Worm (Caenorhabditis elegans) whole organism, late embryonic: ENCODE results near the gene ZK892.5.

Experiments
- K02D7.2 ChIP-seq: sonication (generic microtip); optimal IDR thresholded peaks from 2 replicates; lab custom pipeline; 2017; ENCODE audit warnings: mild to moderate bottlenecking, missing genetic modification characterization, missing compliant biosample characterization
- ceh-9 ChIP-seq: sonication (generic microtip); optimal IDR thresholded peaks from 2 replicates; lab custom pipeline; 2016; ENCODE audit warnings: mild to moderate bottlenecking, missing genetic modification characterization, inconsistent platforms, missing compliant biosample characterization
- che-1 ChIP-seq: sonication (generic microtip); optimal IDR thresholded peaks from 2 replicates; lab custom pipeline; 2016; ENCODE audit warnings: mild to moderate bottlenecking, missing genetic modification characterization, missing compliant biosample characterization
- elt-4 ChIP-seq: sonication (generic microtip); optimal IDR thresholded peaks from 2 replicates; lab custom pipeline; 2016; ENCODE audit warnings: missing genetic modification characterization, missing compliant biosample characterization
- fkh-6 ChIP-seq: sonication (generic microtip); optimal IDR thresholded peaks from 2 replicates; lab custom pipeline; 2016; ENCODE audit warnings: missing genetic modification characterization, missing compliant biosample characterization
- nhr-11 ChIP-seq: fragments of 150-350 bp; optimal IDR thresholded peaks from 2 replicates; lab custom pipeline; 2014; ENCODE audit warnings: missing biosample characterization, missing genetic modification characterization
- pax-1 ChIP-seq: fragments of 150-350 bp; optimal IDR thresholded peaks from 2 replicates; lab custom pipeline; 2014; ENCODE audit warnings: missing biosample characterization, missing genetic modification characterization
- pha-4 ChIP-seq: fragments of 150-350 bp; optimal IDR thresholded peaks from 2 replicates; lab custom pipeline; 2018; ENCODE audit warnings: missing biosample characterization, missing genetic modification reagents, missing genetic modification characterization
- tbx-2 ChIP-seq: sonication (generic microtip); optimal IDR thresholded peaks from 2 replicates; lab custom pipeline; 2016; ENCODE audit warnings: missing genetic modification characterization, missing compliant biosample characterization

DNA sequence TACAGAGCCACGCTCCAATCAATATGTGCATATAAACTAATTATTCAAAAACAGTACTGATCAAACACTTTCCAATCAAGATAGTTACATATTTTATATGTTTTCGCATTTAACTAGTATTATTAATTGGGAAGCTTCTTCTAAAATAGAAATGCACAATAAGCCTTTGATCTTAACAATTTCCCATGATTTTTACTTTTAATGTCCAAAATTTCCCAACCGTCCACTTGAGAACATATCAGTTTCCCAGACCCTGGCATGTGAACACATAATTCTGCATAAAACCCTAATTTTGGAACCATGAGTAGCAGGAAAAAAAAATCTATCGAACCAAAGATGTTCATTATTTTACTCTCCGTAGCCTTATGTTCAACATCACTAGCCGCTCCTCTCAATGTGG lies 31.6 kb upstream of the ZK892.5 start, which contains the start of gene R53.8:
- TF ChIP-seq ceh-9 (tag; lab: Kevin White, UChicago) = no peak
- no peak for TF ChIP-seq che-1 (tag; lab: Kevin White, UChicago)
- TF ChIP-seq K02D7.2 (tag; lab: Kevin White, UChicago) = no peak
- no peak for TF ChIP-seq elt-4
- TF ChIP-seq fkh-6 (tag; lab: Kevin White, UChicago) = no peak
- no peak for TF ChIP-seq tbx-2 (tag; lab: Kevin White, UChicago)
- no peak for TF ChIP-seq nhr-11 (tag; lab: Kevin White, UChicago)
- no peak for TF ChIP-seq pha-4 (tag; lab: Kevin White, UChicago)
- no peak for TF ChIP-seq pax-1 (tag; lab: Kevin White, UChicago)
